Fruit fly (Drosophila melanogaster) whole organism, embryonic: ENCODE data around the gene gfzf.

Experiments
- Antp ChIP-seq: fragments of 200-800 bp; sonication (Bioruptor generic); optimal IDR thresholded peaks from 3 replicates; lab custom pipeline; 2016; ENCODE audit warnings: missing biosample characterization, missing genetic modification characterization
- Blimp-1 ChIP-seq: fragments of 200-800 bp; sonication (Bioruptor generic); optimal IDR thresholded peaks from 3 replicates; lab custom pipeline; 2018; ENCODE audit warnings: missing biosample characterization, missing genetic modification characterization, mild to moderate bottlenecking, moderate library complexity, missing genetic modification reagents
- CG10209 ChIP-seq: fragments of 200-800 bp; sonication (Bioruptor generic); optimal IDR thresholded peaks from 3 replicates; lab custom pipeline; 2017; ENCODE audit warnings: missing biosample characterization, mild to moderate bottlenecking, missing genetic modification characterization, missing genetic modification reagents
- CG12219 ChIP-seq: fragments of 200-800 bp; sonication (Bioruptor generic); optimal IDR thresholded peaks from 3 replicates; lab custom pipeline; 2018; ENCODE audit warnings: missing biosample characterization, mild to moderate bottlenecking, missing genetic modification characterization
- CG12391 ChIP-seq: fragments of 200-800 bp; sonication (Bioruptor generic); optimal IDR thresholded peaks from 3 replicates; lab custom pipeline; 2018; ENCODE audit warnings: missing biosample characterization, mild to moderate bottlenecking, missing genetic modification characterization, moderate library complexity
- CG13287 ChIP-seq: fragments of 200-800 bp; sonication (Bioruptor generic); IDR thresholded peaks from 2 replicates; pipeline ENCODE4 v1.3.6; 2022; ENCODE audit warnings: missing biosample characterization, missing genetic modification characterization; ENCODE audit not compliant: partially characterized antibody
- CG13424 ChIP-seq: fragments of 200-800 bp; sonication (Bioruptor generic); optimal IDR thresholded peaks from 2 replicates; lab custom pipeline; 2019; ENCODE audit warnings: missing biosample characterization, mild to moderate bottlenecking, missing genetic modification characterization, moderate library complexity
- CG14667 ChIP-seq: fragments of 200-800 bp; sonication (Bioruptor generic); IDR thresholded peaks from 2 replicates; pipeline ENCODE4 v1.3.6; 2022; ENCODE audit warnings: missing biosample characterization, missing genetic modification characterization
- CG15269 ChIP-seq: fragments of 200-800 bp; sonication (Bioruptor generic); optimal IDR thresholded peaks from 2 replicates; lab custom pipeline; 2018; ENCODE audit warnings: missing biosample characterization, mild to moderate bottlenecking, missing genetic modification characterization, moderate library complexity
- CG15479 ChIP-seq: fragments of 200-800 bp; sonication (Bioruptor generic); optimal IDR thresholded peaks from 3 replicates; lab custom pipeline; 2019; ENCODE audit warnings: missing biosample characterization, mild to moderate bottlenecking, missing genetic modification characterization, moderate library complexity
- CG2129 ChIP-seq: fragments of 200-800 bp; sonication (Bioruptor generic); IDR thresholded peaks from 2 replicates; pipeline ENCODE4 v1.3.6; 2022; ENCODE audit warnings: missing biosample characterization, missing genetic modification characterization; ENCODE audit not compliant: partially characterized antibody
- CG2889 ChIP-seq: fragments of 200-800 bp; sonication (Bioruptor generic); IDR thresholded peaks from 3 replicates; pipeline ENCODE4 v1.3.6; 2022; ENCODE audit warnings: missing biosample characterization, missing genetic modification characterization
- CG30403 ChIP-seq: fragments of 200-800 bp; sonication (Bioruptor generic); optimal IDR thresholded peaks from 3 replicates; lab custom pipeline; 2016; ENCODE audit warnings: missing biosample characterization, missing genetic modification characterization
- CG34224 ChIP-seq: fragments of 200-800 bp; sonication (Bioruptor generic); IDR thresholded peaks from 3 replicates; pipeline ENCODE4 v1.3.6; 2022; ENCODE audit warnings: missing biosample characterization, missing genetic modification characterization; ENCODE audit not compliant: partially characterized antibody
- CG4424 ChIP-seq: fragments of 200-800 bp; sonication (Bioruptor generic); optimal IDR thresholded peaks from 3 replicates; lab custom pipeline; 2016; ENCODE audit warnings: missing biosample characterization, missing genetic modification characterization
- CG6254 ChIP-seq: fragments of 200-800 bp; sonication (Bioruptor generic); optimal IDR thresholded peaks from 3 replicates; lab custom pipeline; 2017; ENCODE audit warnings: mild to moderate bottlenecking, missing biosample characterization, missing genetic modification reagents, missing genetic modification characterization
- CG6654 ChIP-seq: fragments of 200-800 bp; sonication (Bioruptor generic); optimal IDR thresholded peaks from 2 replicates; lab custom pipeline; 2017; ENCODE audit warnings: missing biosample characterization, mild to moderate bottlenecking, missing genetic modification characterization
- CG7987 ChIP-seq: fragments of 200-800 bp; sonication (Bioruptor generic); optimal IDR thresholded peaks from 2 replicates; lab custom pipeline; 2018; ENCODE audit warnings: missing biosample characterization, mild to moderate bottlenecking, missing genetic modification characterization, moderate library complexity
- CG8478 ChIP-seq: fragments of >200 bp; optimal IDR thresholded peaks from 2 replicates; lab custom pipeline; 2018
- CkIIα-i1 ChIP-seq: fragments of 200-800 bp; sonication (Bioruptor generic); IDR thresholded peaks from 2 replicates; pipeline ENCODE4 v1.3.6; 2022; ENCODE audit warnings: missing biosample characterization, missing genetic modification characterization
- CrebB ChIP-seq: fragments of 200-800 bp; sonication (Bioruptor generic); optimal IDR thresholded peaks from 3 replicates; lab custom pipeline; 2018; ENCODE audit warnings: missing biosample characterization, mild to moderate bottlenecking, missing genetic modification characterization
- Ets65A ChIP-seq: fragments of 200-800 bp; sonication (Bioruptor generic); peaks from one replicate; lab custom pipeline; 2016; ENCODE audit warnings: missing biosample characterization, missing genetic modification characterization
- Ets97D ChIP-seq: fragments of 200-800 bp; sonication (Bioruptor generic); optimal IDR thresholded peaks from 3 replicates; lab custom pipeline; 2016; ENCODE audit warnings: missing biosample characterization, missing genetic modification characterization
- Gug ChIP-seq: fragments of 200-800 bp; sonication (Bioruptor generic); IDR thresholded peaks from 4 replicates; pipeline ENCODE4 v1.3.6; 2022; ENCODE audit warnings: missing biosample characterization, missing genetic modification characterization
- H2.0 ChIP-seq: fragments of 200-800 bp; sonication (Bioruptor generic); IDR thresholded peaks from 2 replicates; pipeline ENCODE4 v1.3.6; 2022; ENCODE audit warnings: missing biosample characterization, missing genetic modification characterization
- Lhr ChIP-seq: fragments of 200-800 bp; sonication (Bioruptor generic); optimal IDR thresholded peaks from 3 replicates; lab custom pipeline; 2017; ENCODE audit warnings: mild to moderate bottlenecking, missing biosample characterization, missing genetic modification reagents, missing genetic modification characterization
- Opbp ChIP-seq: fragments of 200-800 bp; sonication (Bioruptor generic); IDR thresholded peaks from 3 replicates; pipeline ENCODE4 v1.3.6; 2022; ENCODE audit warnings: missing biosample characterization, missing genetic modification characterization; ENCODE audit not compliant: partially characterized antibody
- Sox102F ChIP-seq: fragments of 200-800 bp; sonication (Bioruptor generic); optimal IDR thresholded peaks from 2 replicates; lab custom pipeline; 2018; ENCODE audit warnings: missing biosample characterization, mild to moderate bottlenecking, missing genetic modification characterization, moderate library complexity
- Sry-δ ChIP-seq: fragments of 200-800 bp; sonication (Bioruptor generic); optimal IDR thresholded peaks from 2 replicates; lab custom pipeline; 2016; ENCODE audit warnings: missing biosample characterization, missing genetic modification characterization
- Stat92E ChIP-seq, 3 experiments: fragments of >200 bp in 2 of 3; fragments of 200-800 bp in 1 of 3; sonication (Bioruptor generic) in 1 of 3; optimal IDR thresholded peaks; 2 replicates each; lab custom pipeline; 2017 to 2019; ENCODE audit warnings: missing biosample characterization in 3 of 3, missing genetic modification characterization in 3 of 3, mild to moderate bottlenecking in 1 of 3, moderate library complexity in 1 of 3
- Trl ChIP-seq, 3 experiments: fragments of >200 bp in 2 of 3; fragments of 200-800 bp in 1 of 3; sonication (Bioruptor generic) in 1 of 3; optimal IDR thresholded peaks; 2 replicates in 1 of 3; 3 replicates in 2 of 3; lab custom pipeline; 2016 to 2017; ENCODE audit warnings: missing biosample characterization in 1 of 3, missing genetic modification characterization in 1 of 3
- bbx ChIP-seq: fragments of 200-800 bp; sonication (Bioruptor generic); IDR thresholded peaks from 2 replicates; pipeline ENCODE4 v1.3.6; 2022; ENCODE audit warnings: missing biosample characterization, missing genetic modification characterization; ENCODE audit not compliant: partially characterized antibody
- croc ChIP-seq: fragments of 200-800 bp; sonication (Bioruptor generic); conservative IDR thresholded peaks from 3 replicates; pipeline ENCODE4 v1.3.6; 2022; ENCODE audit warnings: missing biosample characterization, missing genetic modification characterization
- dati ChIP-seq: fragments of 200-800 bp; sonication (Bioruptor generic); IDR thresholded peaks from 2 replicates; pipeline ENCODE4 v1.3.6; 2022; ENCODE audit warnings: missing biosample characterization, missing genetic modification characterization
- emc ChIP-seq: fragments of 200-800 bp; sonication (Bioruptor generic); optimal IDR thresholded peaks from 2 replicates; lab custom pipeline; 2016; ENCODE audit warnings: missing biosample characterization, missing genetic modification characterization
- fd96Cb ChIP-seq: fragments of 200-800 bp; sonication (Bioruptor generic); optimal IDR thresholded peaks from 2 replicates; lab custom pipeline; 2018; ENCODE audit warnings: missing biosample characterization, mild to moderate bottlenecking, missing genetic modification characterization, moderate library complexity
- fu2 ChIP-seq: fragments of 200-800 bp; sonication (Bioruptor generic); optimal IDR thresholded peaks from 2 replicates; lab custom pipeline; 2016; ENCODE audit warnings: missing biosample characterization, missing genetic modification characterization
- gcm2 ChIP-seq: fragments of 200-800 bp; sonication (Bioruptor generic); optimal IDR thresholded peaks from 2 replicates; lab custom pipeline; 2016; ENCODE audit warnings: missing biosample characterization, missing genetic modification characterization
- hbn ChIP-seq: fragments of 200-800 bp; sonication (Bioruptor generic); IDR thresholded peaks from 2 replicates; pipeline ENCODE4 v1.3.6; 2022; ENCODE audit warnings: missing biosample characterization, missing genetic modification characterization; ENCODE audit not compliant: partially characterized antibody
- lbe ChIP-seq: fragments of 200-800 bp; sonication (Bioruptor generic); optimal IDR thresholded peaks from 2 replicates; lab custom pipeline; 2016; ENCODE audit warnings: missing biosample characterization, mild to moderate bottlenecking, missing genetic modification characterization
- maf-S ChIP-seq: fragments of 200-800 bp; sonication (Bioruptor generic); optimal IDR thresholded peaks from 2 replicates; lab custom pipeline; 2016; ENCODE audit warnings: missing biosample characterization, missing genetic modification characterization
- nmo ChIP-seq: fragments of 200-800 bp; sonication (Bioruptor generic); optimal IDR thresholded peaks from 2 replicates; lab custom pipeline; 2018; ENCODE audit warnings: missing biosample characterization, mild to moderate bottlenecking, missing genetic modification characterization, moderate library complexity
- pfk ChIP-seq: fragments of 200-800 bp; sonication (Bioruptor generic); optimal IDR thresholded peaks from 2 replicates; lab custom pipeline; 2018; ENCODE audit warnings: missing biosample characterization, mild to moderate bottlenecking, missing genetic modification characterization, moderate library complexity
- psq ChIP-seq: fragments of 200-800 bp; sonication (Bioruptor generic); optimal IDR thresholded peaks from 2 replicates; lab custom pipeline; 2017; ENCODE audit warnings: missing biosample characterization, missing genetic modification characterization
- sisA ChIP-seq: fragments of 200-800 bp; sonication (Bioruptor generic); IDR thresholded peaks from 2 replicates; pipeline ENCODE4 v1.3.6; 2022; ENCODE audit warnings: missing biosample characterization, missing genetic modification characterization
- slbo ChIP-seq: fragments of 200-800 bp; sonication (Bioruptor generic); IDR thresholded peaks from 2 replicates; pipeline ENCODE4 v1.3.6; 2022; ENCODE audit warnings: missing biosample characterization, missing genetic modification characterization
- ttk ChIP-seq: fragments of 200-800 bp; sonication (Bioruptor generic); IDR thresholded peaks from 2 replicates; pipeline ENCODE4 v2.1.2; 2022; ENCODE audit warnings: missing biosample characterization, missing genetic modification characterization

gfzf gene

DNA sequence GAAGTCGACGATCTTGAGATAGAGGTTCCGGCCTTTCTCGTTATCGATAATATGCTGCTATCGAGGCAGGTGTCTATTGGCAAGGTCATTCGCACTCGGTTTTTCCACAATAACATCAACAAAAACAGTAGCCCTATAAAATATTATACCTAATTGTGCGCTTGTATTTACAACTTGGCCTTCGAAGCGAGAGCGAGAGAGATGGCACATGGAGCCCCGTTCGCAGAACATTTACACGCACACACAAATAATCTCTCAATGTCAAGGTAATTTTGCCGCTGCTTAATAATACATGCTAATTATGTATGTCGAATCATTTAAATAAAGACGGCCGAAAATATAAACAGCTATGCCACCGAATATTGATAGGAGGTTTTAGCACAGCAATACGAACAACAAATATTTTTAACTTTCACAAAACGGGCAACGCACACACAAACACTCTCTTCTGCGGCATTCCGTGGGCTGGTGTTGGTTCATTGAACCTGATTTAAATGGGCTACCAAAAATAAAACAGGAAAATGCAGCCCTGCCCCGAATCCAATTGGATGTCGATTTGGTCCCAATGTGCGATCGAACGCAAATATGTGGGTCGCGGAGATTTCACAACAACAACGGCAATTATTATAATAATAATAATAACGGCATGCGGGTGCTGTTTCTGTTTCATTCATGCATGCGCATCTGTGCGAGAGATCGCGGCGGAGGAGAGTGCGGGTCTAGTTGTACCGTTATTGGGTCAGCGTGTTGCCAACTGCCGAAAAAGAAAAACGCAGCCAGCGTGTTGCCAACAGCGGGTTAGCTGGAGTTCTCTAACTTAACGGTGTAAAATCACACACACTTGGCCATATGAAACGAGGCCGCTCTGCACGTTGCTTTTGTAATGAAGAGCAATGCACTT, 28.3 kb downstream of the gfzf start (continued):
- TF ChIP-seq CG13424 (tag; lab: Kevin White, UChicago) (no peak), hbn (GFP tag; lab: Robert Waterston, UW) (no peak), CG8478 (no peak), CG6654 (no peak), nmo (GFP tag; lab: Kevin White, UChicago) (peak; percentile 29), CrebB (tag; lab: Kevin White, UChicago) (no peak), H2.0 (GFP tag; lab: Robert Waterston, UW) (no peak), CG12219 (no peak), bbx (GFP tag; lab: Robert Waterston, UW) (no peak), Sox102F (no peak), Ets65A (GFP tag; lab: Kevin White, UChicago) (no peak), CkIIα-i1 (GFP tag; lab: Robert Waterston, UW) (no peak), CG15269 (tag; lab: Kevin White, UChicago) (no peak), CG12391 (no peak), CG34224 (GFP tag; lab: Robert Waterston, UW) (no peak), psq (GFP tag; lab: Kevin White, UChicago) (no peak), Stat92E (GFP tag; optimal IDR thresholded peaks at IDR 0.05; lab: Kevin White, UChicago) (no peak), maf-S (GFP tag; lab: Kevin White, UChicago) (no peak), lbe (no peak), CG14667 (GFP tag; lab: Robert Waterston, UW) (no peak), CG13287 (GFP tag; lab: Robert Waterston, UW) (no peak; the same call in 1 of the 2 replicates), Ets97D (GFP tag; lab: Kevin White, UChicago) (no peak), Antp (GFP tag; lab: Kevin White, UChicago) (no peak), dati (GFP tag; lab: Robert Waterston, UW) (no peak), gcm2 (GFP tag; lab: Kevin White, UChicago) (no peak), CG10209 (GFP tag; lab: Kevin White, UChicago) (peak; percentile 26), CG7987 (GFP tag; lab: Kevin White, UChicago) (no peak), emc (GFP tag; lab: Kevin White, UChicago) (no peak), CG15479 (GFP tag; lab: Kevin White, UChicago) (no peak), Opbp (GFP tag; lab: Robert Waterston, UW) (no peak), pfk (GFP tag; lab: Kevin White, UChicago) (no peak), slbo (GFP tag; lab: Robert Waterston, UW) (no peak), sisA (GFP tag; lab: Robert Waterston, UW) (no peak), CG2889 (GFP tag; lab: Robert Waterston, UW) (no peak), CG2129 (GFP tag; lab: Robert Waterston, UW) (no peak), Trl (optimal IDR thresholded peaks at IDR 0.05; lab: Kevin White, UChicago) (peak in 1 of 2 experiments; percentile 5), Trl (GFP tag; optimal IDR thresholded peaks at IDR 0.05; lab: Kevin White, UChicago) (no peak), CG4424 (no peak), croc (GFP tag; lab: Robert Waterston, UW) (no peak), Sry-δ (GFP tag; lab: Kevin White, UChicago) (no peak), fd96Cb (no peak), Lhr (GFP tag; lab: Kevin White, UChicago) (no peak), fu2 (GFP tag; lab: Kevin White, UChicago) (no peak), Gug (no peak), CG30403 (GFP tag; lab: Kevin White, UChicago) (no peak), CG6254 (no peak), Blimp-1 (GFP tag; lab: Kevin White, UChicago) (peak; percentile 64), ttk (GFP tag; lab: Robert Waterston, UW) (no peak)
